Worm (Caenorhabditis elegans): ENCODE results near the gene Y57G11A.2.

Gene Y57G11A.2

ce11 chrIV:14519423-14519822 is at the start of gene Y57G11A.2, which contains the start of gene T27E7.1:
Y57G11A.2 (minus strand) TSS chrIV:14519523.
T27E7.1 (plus strand) TSS chrIV:14519759.
- TF ChIP-seq zip-8 (tag; optimal IDR thresholded peaks at IDR 0.05) (no peak), lin-13 (tag; optimal IDR thresholded peaks at IDR 0.05) (no peak), drap-1 (GFP tag; optimal IDR thresholded peaks at IDR 0.05) (no peak), sem-2 (GFP tag; optimal IDR thresholded peaks at IDR 0.05) (no peak), ztf-11 (tag; optimal IDR thresholded peaks at IDR 0.05) (no peak), mab-5 (tag; optimal IDR thresholded peaks at IDR 0.05) (no peak)

ce11 chrIV:14565062-14565461 is 45.7 kb upstream of the Y57G11A.2 start, which contains the start of gene Y57G11B.2:
Y57G11B.2 (plus strand) TSS chrIV:14565362.
- TF ChIP-seq zip-8 (tag; optimal IDR thresholded peaks at IDR 0.05) (no peak), mab-5 (tag; optimal IDR thresholded peaks at IDR 0.05) (no peak), nhr-76 (tag; optimal IDR thresholded peaks at IDR 0.05) (no peak)

ce11 chrIV:14562649-14563268 is 43.4 kb upstream of the Y57G11A.2 start:
- TF ChIP-seq nhr-28 (tag; optimal IDR thresholded peaks at IDR 0.05) (no peak), flh-1 (GFP tag; optimal IDR thresholded peaks at IDR 0.05) (no peak), nhr-2 (tag; optimal IDR thresholded peaks at IDR 0.05) (no peak), lin-13 (tag; optimal IDR thresholded peaks at IDR 0.05) (no peak), ceh-39 (tag; optimal IDR thresholded peaks at IDR 0.05) (no peak), ztf-11 (tag; optimal IDR thresholded peaks at IDR 0.05) (no peak), blmp-1 (tag; optimal IDR thresholded peaks at IDR 0.05) (no peak), sem-2 (GFP tag; optimal IDR thresholded peaks at IDR 0.05) (no peak), pha-4 (tag; optimal IDR thresholded peaks at IDR 0.05) (no peak), mab-5 (tag; optimal IDR thresholded peaks at IDR 0.05) (no peak), lin-32 (GFP tag; optimal IDR thresholded peaks at IDR 0.05) (no peak), mep-1 (tag; optimal IDR thresholded peaks at IDR 0.05) (no peak), snpc-4 (tag; optimal IDR thresholded peaks at IDR 0.05) (no peak), ham-2 (GFP tag; optimal IDR thresholded peaks at IDR 0.05) (no peak), unc-62 (GFP tag; optimal IDR thresholded peaks at IDR 0.05) (no peak), elt-3 (tag; optimal IDR thresholded peaks at IDR 0.05) (no peak), mls-2 (tag; optimal IDR thresholded peaks at IDR 0.05) (no peak), unc-39 (tag; optimal IDR thresholded peaks at IDR 0.05) (no peak), ceh-83 (GFP tag; optimal IDR thresholded peaks at IDR 0.05) (no peak)

DNA sequence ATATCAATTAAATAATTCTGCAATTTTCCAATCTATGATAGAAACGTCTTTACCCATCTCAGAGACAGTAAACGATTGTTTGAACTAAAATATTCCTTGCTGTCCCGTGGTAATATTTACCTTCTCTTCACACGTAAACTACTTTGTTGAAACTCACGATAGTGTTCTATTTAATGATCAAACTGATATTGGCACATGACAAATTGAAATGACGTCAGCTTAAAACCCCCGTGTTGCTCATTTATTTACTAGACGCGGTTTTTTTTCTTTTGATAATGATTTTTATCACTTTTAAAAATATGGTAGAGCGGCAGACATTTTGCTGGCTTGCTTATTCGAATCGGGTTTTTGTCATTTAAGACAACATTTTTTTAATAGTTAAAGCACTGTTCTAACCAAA is 42.4 kb upstream of the Y57G11A.2 start:
- no peak for TF ChIP-seq pha-4 (tag; optimal IDR thresholded peaks at IDR 0.05)
- TF ChIP-seq sptf-1 (tag; optimal IDR thresholded peaks at IDR 0.05): no peak
- TF ChIP-seq sem-2 (GFP tag; optimal IDR thresholded peaks at IDR 0.05): no peak
- TF ChIP-seq lsy-2 (tag; optimal IDR thresholded peaks at IDR 0.05): no peak
- TF ChIP-seq lin-13 (tag; optimal IDR thresholded peaks at IDR 0.05): no peak
- no peak for TF ChIP-seq drap-1 (GFP tag; optimal IDR thresholded peaks at IDR 0.05)
- no peak for TF ChIP-seq ces-1 (GFP tag; optimal IDR thresholded peaks at IDR 0.05)
- no peak for TF ChIP-seq mep-1 (tag; optimal IDR thresholded peaks at IDR 0.05)
- TF ChIP-seq mls-2 (tag; optimal IDR thresholded peaks at IDR 0.05): no peak
- TF ChIP-seq ceh-83 (GFP tag; optimal IDR thresholded peaks at IDR 0.05): no peak

DNA sequence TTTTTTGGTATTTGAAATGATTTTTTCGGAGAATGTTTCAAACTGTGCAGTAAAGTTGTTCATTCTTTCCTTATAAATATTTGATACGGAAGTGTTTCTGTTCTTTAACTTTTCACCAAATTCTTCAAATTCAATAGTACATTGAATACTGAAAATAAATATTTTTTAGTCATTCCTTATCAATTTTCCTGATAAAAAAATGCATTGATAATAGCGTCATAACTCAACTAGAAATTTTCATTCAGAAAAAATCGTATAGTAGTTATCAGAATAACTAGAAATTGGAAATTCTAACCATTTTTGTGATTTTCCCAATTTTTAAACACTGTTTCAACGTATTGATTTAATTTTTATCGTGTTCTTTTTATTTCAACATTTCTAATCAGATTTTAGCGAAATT is 39.9 kb upstream of the Y57G11A.2 start:
- TF ChIP-seq pha-4 (tag; optimal IDR thresholded peaks at IDR 0.05): no peak
- TF ChIP-seq sem-2 (GFP tag; optimal IDR thresholded peaks at IDR 0.05): no peak
- TF ChIP-seq nhr-237 (tag; optimal IDR thresholded peaks at IDR 0.05): no peak
- no peak for TF ChIP-seq cnd-1 (tag; optimal IDR thresholded peaks at IDR 0.05)
- TF ChIP-seq elt-1 (tag; optimal IDR thresholded peaks at IDR 0.05; ENCODE audit: borderline replicate concordance, insufficient read depth): no peak
- no peak for TF ChIP-seq mls-2 (tag; optimal IDR thresholded peaks at IDR 0.05)
- TF ChIP-seq ceh-83 (GFP tag; optimal IDR thresholded peaks at IDR 0.05): no peak
- no peak for TF ChIP-seq unc-62 (GFP tag; optimal IDR thresholded peaks at IDR 0.05)
- no peak for TF ChIP-seq zip-8 (tag; optimal IDR thresholded peaks at IDR 0.05)
- TF ChIP-seq flh-1 (GFP tag; optimal IDR thresholded peaks at IDR 0.05): no peak
- TF ChIP-seq nhr-2 (tag; optimal IDR thresholded peaks at IDR 0.05): no peak
- TF ChIP-seq nhr-28 (tag; optimal IDR thresholded peaks at IDR 0.05): no peak
- no peak for TF ChIP-seq unc-120 (tag; optimal IDR thresholded peaks at IDR 0.05; ENCODE audit: poor library complexity, severe bottlenecking)
- no peak for TF ChIP-seq lin-32 (GFP tag; optimal IDR thresholded peaks at IDR 0.05)
- no peak for TF ChIP-seq nhr-12 (tag; optimal IDR thresholded peaks at IDR 0.05)
- TF ChIP-seq drap-1 (GFP tag; optimal IDR thresholded peaks at IDR 0.05): no peak
